Fruit fly (Drosophila melanogaster) whole organism, wandering third instar larva: ENCODE data around the gene CG9312.

Experiments used
- Dfd ChIP-seq: fragments of >200 bp; optimal IDR thresholded peaks from 2 replicates; lab custom pipeline; 2017; ENCODE audit warnings: missing biosample characterization, missing genetic modification characterization
- Dif ChIP-seq: fragments of 200-275, 200-300 bp; sonication (Bioruptor generic); optimal IDR thresholded peaks from 2 replicates; lab custom pipeline; 2018; ENCODE audit warnings: missing biosample characterization, missing genetic modification characterization; ENCODE audit not compliant: partially characterized antibody
- GATAd ChIP-seq: sonication (Bioruptor generic); optimal IDR thresholded peaks from 2 replicates; lab custom pipeline; 2016; ENCODE audit warnings: missing biosample characterization, missing genetic modification characterization
- HLH106 ChIP-seq: fragments of 200-800 bp; optimal IDR thresholded peaks from 3 replicates; lab custom pipeline; 2019; ENCODE audit warnings: missing biosample characterization, mild to moderate bottlenecking, missing genetic modification characterization, moderate library complexity
- Hr78 ChIP-seq: fragments of >200 bp; optimal IDR thresholded peaks from 2 replicates; lab custom pipeline; 2017; ENCODE audit warnings: missing biosample characterization, missing genetic modification characterization
- Hr83 ChIP-seq: fragments of 200-300 bp; sonication (Bioruptor generic); optimal IDR thresholded peaks from 2 replicates; lab custom pipeline; 2016; ENCODE audit warnings: missing biosample characterization, mild to moderate bottlenecking, missing genetic modification characterization, moderate library complexity; ENCODE audit not compliant: poor library complexity, severe bottlenecking
- Mio ChIP-seq: sonication (Bioruptor generic); optimal IDR thresholded peaks from 2 replicates; lab custom pipeline; 2016; ENCODE audit warnings: missing biosample characterization, missing genetic modification characterization
- Myc ChIP-seq: fragments of >200 bp; optimal IDR thresholded peaks from 2 replicates; lab custom pipeline; 2017
- N ChIP-seq: fragments of >200 bp; optimal IDR thresholded peaks from 2 replicates; lab custom pipeline; 2018; ENCODE audit warnings: missing biosample characterization, missing external identifiers, missing genetic modification characterization
- OdsH ChIP-seq: fragments of 200-800 bp; sonication (Bioruptor generic); optimal IDR thresholded peaks from 2 replicates; lab custom pipeline; 2016; ENCODE audit warnings: missing biosample characterization, mild to moderate bottlenecking, missing genetic modification characterization
- Rel ChIP-seq, 2 experiments: fragments of 200-800 bp; sonication (Bioruptor generic) in 1 of 2; optimal IDR thresholded peaks; 2 replicates in 1 of 2; 3 replicates in 1 of 2; lab custom pipeline; 2016 to 2019; ENCODE audit warnings: mild to moderate bottlenecking in 2 of 2, missing biosample characterization in 2 of 2, missing genetic modification characterization in 2 of 2, moderate library complexity in 1 of 2
- Sp1 ChIP-seq: fragments of 200-800 bp; sonication (Bioruptor generic); optimal IDR thresholded peaks from 3 replicates; lab custom pipeline; 2019; ENCODE audit warnings: missing biosample characterization, mild to moderate bottlenecking, missing genetic modification characterization, moderate library complexity
- Vsx2 ChIP-seq: fragments of 200-300, 225-300 bp; sonication (Bioruptor generic); optimal IDR thresholded peaks from 2 replicates; lab custom pipeline; 2018; ENCODE audit warnings: missing biosample characterization, missing genetic modification characterization; ENCODE audit not compliant: partially characterized antibody
- br ChIP-seq: fragments of 200-800 bp; sonication (Bioruptor generic); optimal IDR thresholded peaks from 2 replicates; lab custom pipeline; 2016; ENCODE audit warnings: missing biosample characterization, missing genetic modification characterization
- brk ChIP-seq: fragments of 200-800 bp; sonication (Bioruptor generic); optimal IDR thresholded peaks from 2 replicates; lab custom pipeline; 2016; ENCODE audit warnings: missing biosample characterization, mild to moderate bottlenecking, missing genetic modification characterization
- dl ChIP-seq, 2 experiments: fragments of 175-275, 200-275 bp in 1 of 2; fragments of 200-275 bp in 1 of 2; sonication (Bioruptor generic); optimal IDR thresholded peaks; lab custom pipeline; 2018; ENCODE audit warnings: mild to moderate bottlenecking in 2 of 2, missing biosample characterization in 2 of 2, missing genetic modification characterization in 2 of 2, moderate library complexity in 2 of 2; ENCODE audit not compliant: partially characterized antibody in 2 of 2, insufficient read depth in 1 of 2
- dmrt93B ChIP-seq: fragments of 200-800 bp; sonication (Bioruptor generic); optimal IDR thresholded peaks from 2 replicates; lab custom pipeline; 2018; ENCODE audit warnings: missing biosample characterization, mild to moderate bottlenecking, missing genetic modification characterization
- dsf ChIP-seq: sonication (Bioruptor generic); optimal IDR thresholded peaks from 2 replicates; lab custom pipeline; 2016; ENCODE audit warnings: missing biosample characterization, missing genetic modification characterization, borderline replicate concordance
- ey ChIP-seq: fragments of 200-800 bp; sonication (Bioruptor generic); optimal IDR thresholded peaks from 2 replicates; lab custom pipeline; 2016; ENCODE audit warnings: missing biosample characterization, missing genetic modification characterization
- foxo ChIP-seq, 2 experiments: fragments of 200-800 bp; sonication (Bioruptor generic); optimal IDR thresholded peaks; 2 replicates in 1 of 2; 3 replicates in 1 of 2; lab custom pipeline; 2016 to 2017; ENCODE audit warnings: missing biosample characterization in 2 of 2, missing genetic modification characterization in 2 of 2
- fru ChIP-seq: fragments of 200-800 bp; sonication (Bioruptor generic); optimal IDR thresholded peaks from 3 replicates; lab custom pipeline; 2016; ENCODE audit warnings: missing biosample characterization, mild to moderate bottlenecking, missing genetic modification characterization
- h ChIP-seq: fragments of 200-800 bp; sonication (Bioruptor generic); optimal IDR thresholded peaks from 3 replicates; lab custom pipeline; 2016; ENCODE audit warnings: missing biosample characterization, mild to moderate bottlenecking, missing genetic modification characterization
- lola ChIP-seq: fragments of >200 bp; optimal IDR thresholded peaks from 2 replicates; lab custom pipeline; 2017; ENCODE audit warnings: missing biosample characterization, missing genetic modification characterization
- pan ChIP-seq: fragments of >200 bp; optimal IDR thresholded peaks from 2 replicates; lab custom pipeline; 2017
- psq ChIP-seq: fragments of 200-800 bp; sonication (Bioruptor generic); optimal IDR thresholded peaks from 3 replicates; lab custom pipeline; 2017; ENCODE audit warnings: missing biosample characterization, mild to moderate bottlenecking, missing genetic modification characterization, moderate library complexity
- rgr ChIP-seq: fragments of 200-800 bp; sonication (Bioruptor generic); optimal IDR thresholded peaks from 3 replicates; lab custom pipeline; 2016; ENCODE audit warnings: missing biosample characterization, mild to moderate bottlenecking, missing genetic modification characterization
- sage ChIP-seq: fragments of 200-800 bp; sonication (Bioruptor generic); optimal IDR thresholded peaks from 2 replicates; lab custom pipeline; 2016; ENCODE audit warnings: missing biosample characterization, mild to moderate bottlenecking, missing genetic modification characterization
- sv ChIP-seq: fragments of 200-800 bp; sonication (Bioruptor generic); optimal IDR thresholded peaks from 3 replicates; lab custom pipeline; 2016; ENCODE audit warnings: missing biosample characterization, missing genetic modification characterization
- usp ChIP-seq: fragments of >200 bp; optimal IDR thresholded peaks from 2 replicates; lab custom pipeline; 2017; ENCODE audit warnings: missing biosample characterization, missing genetic modification characterization
- woc ChIP-seq: sonication (Bioruptor generic); optimal IDR thresholded peaks from 2 replicates; lab custom pipeline; 2016; ENCODE audit warnings: missing biosample characterization, mild to moderate bottlenecking, missing genetic modification characterization

CG9312 gene

DNA sequence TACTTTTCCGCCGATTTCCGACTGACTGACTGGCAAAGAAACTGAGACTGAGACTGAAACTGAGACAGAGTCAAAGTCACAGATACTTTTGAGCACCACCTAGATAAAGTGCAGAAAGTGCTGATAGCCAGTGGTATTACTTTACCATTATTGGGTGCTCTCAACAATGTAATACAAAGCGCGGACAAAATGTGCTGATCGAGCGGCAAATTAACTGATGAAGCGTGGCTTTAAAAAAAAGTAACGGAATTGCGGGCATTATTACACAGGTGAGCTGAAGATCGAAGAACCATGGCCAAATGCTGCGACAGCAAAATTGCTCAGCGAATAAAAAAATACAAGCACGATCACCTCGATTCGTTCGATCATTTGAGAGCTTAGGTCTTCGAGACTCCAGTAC, 36.7 kb upstream of the CG9312 start:
- TF ChIP-seq brk (no peak), dsf (GFP tag; lab: Kevin White, UChicago) (no peak), Dif (GFP tag; lab: Kevin White, UChicago) (no peak), N (GFP tag; lab: Kevin White, UChicago) (no peak)

DNA sequence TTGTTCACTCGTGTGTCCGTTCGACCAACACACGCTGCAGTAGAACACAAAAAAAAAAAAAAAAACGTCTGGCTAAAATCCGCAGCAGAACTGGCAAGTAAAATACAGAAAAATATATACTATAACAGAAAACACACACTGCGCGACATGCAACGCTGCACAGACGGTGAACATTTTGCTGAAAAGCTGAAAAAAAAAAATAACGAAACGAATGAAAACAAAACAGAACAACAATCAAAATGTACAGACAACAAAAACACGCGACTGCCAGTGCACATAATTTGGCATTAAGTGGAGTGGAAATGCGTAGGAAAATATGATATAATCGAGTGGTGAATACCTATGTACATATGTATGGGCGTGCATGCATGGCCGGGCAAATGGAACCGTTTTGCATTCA, 35.6 kb upstream of the CG9312 start:
- TF ChIP-seq fru (no peak), Sp1 (GFP tag; lab: Kevin White, UChicago) (no peak), pan (lab: Kevin White, UChicago) (no peak), Hr83 (GFP tag; lab: Kevin White, UChicago) (no peak), Myc (lab: Kevin White, UChicago) (no peak), Vsx2 (GFP tag; lab: Kevin White, UChicago) (no peak), lola (GFP tag; lab: Kevin White, UChicago) (no peak), Rel (GFP tag; optimal IDR thresholded peaks at IDR 0.05; lab: Kevin White, UChicago) (no peak), Rel (tag; optimal IDR thresholded peaks at IDR 0.05; lab: Kevin White, UChicago) (no peak), Mio (GFP tag; lab: Kevin White, UChicago) (no peak), sv (GFP tag; lab: Kevin White, UChicago) (no peak), N (GFP tag; lab: Kevin White, UChicago) (no peak)

DNA sequence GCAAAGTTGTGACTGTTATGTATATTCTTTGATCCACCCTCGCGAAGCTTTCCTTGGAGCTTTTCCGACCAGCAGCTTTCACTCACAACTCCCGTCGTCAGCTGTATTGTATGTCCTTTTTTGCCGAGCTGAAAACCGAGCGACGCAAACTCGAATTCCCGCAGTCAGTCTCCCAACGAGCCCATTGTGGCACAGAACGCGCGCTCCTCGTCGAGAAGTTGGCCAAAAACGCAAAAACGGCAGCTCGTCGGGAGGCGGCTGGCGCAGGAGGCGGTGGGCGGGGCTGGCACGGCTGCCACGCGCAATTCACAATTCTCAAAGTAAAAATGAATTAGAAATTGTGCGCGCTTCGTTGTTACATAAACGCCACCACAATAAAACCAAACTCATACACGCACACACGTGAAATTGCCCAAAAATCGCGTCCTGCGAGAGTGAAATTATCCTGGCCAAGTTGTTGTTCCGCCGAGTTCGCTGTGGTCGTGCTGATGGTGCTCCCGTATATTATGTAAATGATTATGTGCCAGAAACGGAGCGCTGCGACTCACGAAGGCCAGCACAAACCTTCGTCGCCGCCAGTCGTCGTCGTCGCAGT, 30.2 kb upstream of the CG9312 start:
- no peak for TF ChIP-seq br (GFP tag; lab: Kevin White, UChicago)
- no peak for TF ChIP-seq dl (GFP tag; optimal IDR thresholded peaks at IDR 0.05; lab: Kevin White, UChicago; ENCODE audit: insufficient read depth in 1 of 2, partially characterized antibody in 2 of 2)
- no peak for TF ChIP-seq Myc (lab: Kevin White, UChicago)
- no peak for TF ChIP-seq sv (GFP tag; lab: Kevin White, UChicago)
- no peak for TF ChIP-seq Mio (GFP tag; lab: Kevin White, UChicago)
- TF ChIP-seq GATAd (GFP tag; lab: Kevin White, UChicago): no peak

DNA sequence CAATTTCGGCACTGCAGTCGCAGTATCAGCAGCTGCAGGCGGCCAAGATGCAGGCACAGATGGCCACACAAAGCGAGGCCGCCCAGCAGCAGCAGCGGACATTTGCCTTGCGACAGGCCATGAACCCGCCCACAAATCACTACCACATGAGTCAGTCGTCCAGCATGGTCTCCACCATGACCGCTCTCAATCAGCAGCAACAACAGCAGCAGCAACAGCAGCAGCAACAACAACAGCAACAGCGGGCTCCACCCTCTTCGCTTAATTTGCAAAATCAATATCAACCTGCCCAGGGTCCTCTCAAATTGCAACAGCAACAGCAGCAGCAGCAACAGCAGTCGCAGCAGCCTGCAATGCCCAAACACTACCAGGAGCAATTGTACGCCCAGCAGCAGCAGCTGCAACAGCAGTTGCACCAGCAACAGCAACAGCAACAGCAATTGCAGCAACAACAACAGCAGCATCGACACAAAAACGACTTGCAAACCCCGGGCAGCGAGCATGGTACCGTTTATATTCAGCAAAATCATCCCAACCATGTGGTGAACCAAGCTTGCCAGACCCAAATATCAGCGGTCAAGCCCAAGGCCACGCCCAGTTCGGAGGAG, 19.4 kb upstream of the CG9312 start:
- TF ChIP-seq OdsH (GFP tag; lab: Kevin White, UChicago) (no peak), woc (GFP tag; lab: Kevin White, UChicago) (no peak), GATAd (GFP tag; lab: Kevin White, UChicago) (no peak), Vsx2 (GFP tag; lab: Kevin White, UChicago) (no peak), Dfd (GFP tag; lab: Kevin White, UChicago) (peak; percentile 93), HLH106 (no peak)

DNA sequence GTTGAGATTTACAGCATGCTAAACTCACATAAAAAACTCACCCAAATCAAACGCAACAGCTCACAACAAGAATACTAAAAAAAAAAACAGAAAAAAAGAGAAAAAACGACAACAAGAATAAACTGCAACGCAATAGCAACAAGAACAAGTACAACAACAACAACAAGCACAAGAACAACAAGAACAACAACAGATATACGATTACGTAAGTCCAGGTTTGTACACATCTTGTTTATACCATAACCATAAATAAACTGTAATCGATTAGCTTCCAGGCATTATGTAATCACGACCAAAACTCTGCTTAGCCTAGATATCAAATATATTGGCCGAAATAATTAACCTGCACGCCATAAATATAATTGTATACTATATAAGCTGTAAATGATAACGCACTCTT, 4.0 kb upstream of the CG9312 start:
- TF ChIP-seq N (GFP tag; lab: Kevin White, UChicago) (no peak), psq (GFP tag; lab: Kevin White, UChicago) (no peak), sage (GFP tag; lab: Kevin White, UChicago) (no peak), Dif (GFP tag; lab: Kevin White, UChicago) (no peak), brk (no peak), dsf (GFP tag; lab: Kevin White, UChicago) (no peak), pan (lab: Kevin White, UChicago) (no peak), Myc (lab: Kevin White, UChicago) (no peak), woc (GFP tag; lab: Kevin White, UChicago) (no peak), h (GFP tag; lab: Kevin White, UChicago) (no peak), Sp1 (GFP tag; lab: Kevin White, UChicago) (no peak), GATAd (GFP tag; lab: Kevin White, UChicago) (no peak), foxo (GFP tag; optimal IDR thresholded peaks at IDR 0.05; lab: Kevin White, UChicago) (no peak), dmrt93B (GFP tag; lab: Kevin White, UChicago) (no peak), Hr78 (no peak), ey (GFP tag; lab: Kevin White, UChicago) (no peak), Hr83 (GFP tag; lab: Kevin White, UChicago) (no peak), usp (GFP tag; lab: Kevin White, UChicago) (no peak), dl (GFP tag; optimal IDR thresholded peaks at IDR 0.05; lab: Kevin White, UChicago; ENCODE audit: insufficient read depth in 1 of 2, partially characterized antibody in 2 of 2) (no peak), rgr (no peak)
